Worm (Caenorhabditis elegans) whole organism, young adult: ENCODE measurements around the gene F55C12.4.

Source experiments
- Y79H2A.3 ChIP-seq: fragments of 200-800 bp; sonication (Bioruptor generic); conservative IDR thresholded peaks from 2 replicates; pipeline ENCODE4 v1.3.6; 2022; ENCODE audit warnings: missing genetic modification reagents, missing genetic modification characterization, missing compliant biosample characterization
- cebp-1 ChIP-seq, 2 experiments: fragments of 200-800 bp in 1 of 2; sonication (Bioruptor generic) in 1 of 2; sonication (generic microtip) in 1 of 2; IDR thresholded peaks in 1 of 2; optimal IDR thresholded peaks in 1 of 2; 2 replicates each; pipeline versions ENCODE4 v1.3.6 to Lab custom; 2017 to 2022; ENCODE audit warnings: missing compliant biosample characterization in 2 of 2, missing genetic modification characterization in 2 of 2, mild to moderate bottlenecking in 1 of 2, missing genetic modification reagents in 1 of 2, moderate library complexity in 1 of 2
- unc-130 ChIP-seq: sonication (generic microtip); optimal IDR thresholded peaks from 2 replicates; lab custom pipeline; 2016; ENCODE audit warnings: missing genetic modification reagents, missing genetic modification characterization, missing compliant biosample characterization

ce11 chrII:5866920-5867319 lies 8.7 kb upstream of the F55C12.4 start:
- TF ChIP-seq unc-130 (GFP tag; lab: Kevin White, UChicago) = no peak
- no peak for TF ChIP-seq Y79H2A.3 (GFP tag; lab: Robert Waterston, UW)
- TF ChIP-seq cebp-1 (GFP tag; IDR thresholded peaks at IDR 0.05; lab: Robert Waterston, UW) = no peak
- TF ChIP-seq cebp-1 (tag; optimal IDR thresholded peaks at IDR 0.05; lab: Kevin White, UChicago) = peak; percentile 36
